Worm (Caenorhabditis elegans): ENCODE measurements around the gene dmd-4.

The dmd-4 gene

ce11 chrX:14853712-14854217 lies 7.9 kb downstream of the dmd-4 start, which contains the start of the genes C27C12.1 and C27C12.4 (continued):
- peak; percentile 8 for TF ChIP-seq zag-1 (tag; optimal IDR thresholded peaks at IDR 0.05)
- no peak for TF ChIP-seq sea-2 (GFP tag; optimal IDR thresholded peaks at IDR 0.05)

DNA sequence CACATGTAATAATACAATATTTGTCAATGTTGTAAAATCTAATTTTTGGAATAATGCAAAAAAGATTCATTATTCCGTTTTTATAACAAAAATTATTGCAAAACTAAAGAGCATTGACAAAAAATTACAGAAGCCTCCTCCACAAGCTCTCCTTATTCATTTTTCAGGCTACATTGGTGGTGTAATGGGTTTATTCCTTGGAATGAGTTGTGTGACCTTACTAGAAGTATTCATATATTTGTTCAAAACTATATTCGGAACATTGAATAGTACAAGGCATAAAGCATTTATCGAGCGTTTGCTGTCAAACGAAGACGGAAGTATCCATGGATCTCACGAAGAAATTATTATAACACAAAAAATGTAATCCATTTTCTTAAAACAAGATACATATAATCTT lies 9.7 kb downstream of the dmd-4 start:
- TF ChIP-seq eor-1 (tag; optimal IDR thresholded peaks at IDR 0.05) (no peak), jun-1 (tag; optimal IDR thresholded peaks at IDR 0.05) (no peak), egl-27 (tag; optimal IDR thresholded peaks at IDR 0.05) (no peak), pha-4 (tag; optimal IDR thresholded peaks at IDR 0.05) (no peak), sea-2 (GFP tag; optimal IDR thresholded peaks at IDR 0.05) (no peak), nhr-43 (tag; optimal IDR thresholded peaks at IDR 0.05; ENCODE audit: poor library complexity, severe bottlenecking) (no peak), skn-1 (tag; optimal IDR thresholded peaks at IDR 0.05) (no peak), nfya-1 (tag; optimal IDR thresholded peaks at IDR 0.05; ENCODE audit: insufficient read depth) (no peak), elt-1 (tag; optimal IDR thresholded peaks at IDR 0.05) (no peak), nhr-237 (tag; optimal IDR thresholded peaks at IDR 0.05) (no peak), unc-39 (tag; optimal IDR thresholded peaks at IDR 0.05) (no peak), fkh-10 (GFP tag; optimal IDR thresholded peaks at IDR 0.05) (no peak), nhr-28 (tag; optimal IDR thresholded peaks at IDR 0.05) (no peak), tbx-2 (tag; optimal IDR thresholded peaks at IDR 0.05) (no peak), nhr-11 (tag; optimal IDR thresholded peaks at IDR 0.05) (no peak), ceh-82 (tag; optimal IDR thresholded peaks at IDR 0.05) (no peak), daf-12 (tag; optimal IDR thresholded peaks at IDR 0.05) (no peak), lin-39 (tag; optimal IDR thresholded peaks at IDR 0.05) (no peak)

DNA sequence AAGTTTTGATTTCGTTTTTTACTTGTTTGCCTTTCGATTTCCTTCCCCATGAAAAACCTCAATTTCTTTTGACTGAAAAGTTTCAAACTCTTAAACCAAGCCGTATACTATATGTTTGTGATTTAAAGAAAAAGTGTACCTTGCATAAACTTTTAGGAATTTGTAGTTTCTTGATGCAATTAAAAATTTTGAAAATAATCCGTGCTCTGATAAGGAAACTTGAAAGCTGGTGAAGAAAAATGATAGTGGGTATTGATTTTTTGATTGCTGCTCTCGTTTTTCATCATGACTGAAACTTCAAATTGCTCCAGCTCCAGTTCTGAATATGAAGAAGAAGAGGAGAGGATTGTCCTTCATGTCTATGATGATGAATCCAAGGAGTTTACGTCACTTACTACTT lies 12.6 kb downstream of the dmd-4 start, which contains the start of gene acd-3:
Gene acd-3 (plus strand): TSS at position 222 of the 400 bp plus-strand sequence.
- no peak for TF ChIP-seq nhr-11 (tag; optimal IDR thresholded peaks at IDR 0.05)
- TF ChIP-seq sea-2 (GFP tag; optimal IDR thresholded peaks at IDR 0.05): no peak
- TF ChIP-seq mml-1 (tag; optimal IDR thresholded peaks at IDR 0.05): no peak
- TF ChIP-seq skn-1 (tag; optimal IDR thresholded peaks at IDR 0.05): no peak
- TF ChIP-seq elt-2 (tag; optimal IDR thresholded peaks at IDR 0.05): peak; percentile 58
- peak; percentile 43 for TF ChIP-seq pqm-1 (tag; optimal IDR thresholded peaks at IDR 0.05)
- no peak for TF ChIP-seq elt-1 (tag; optimal IDR thresholded peaks at IDR 0.05)
- TF ChIP-seq nhr-77 (tag; optimal IDR thresholded peaks at IDR 0.05): no peak
- TF ChIP-seq nhr-12 (tag; optimal IDR thresholded peaks at IDR 0.05): no peak
- TF ChIP-seq ceh-28 (tag; optimal IDR thresholded peaks at IDR 0.05): peak; percentile 35
- TF ChIP-seq nhr-76 (tag; optimal IDR thresholded peaks at IDR 0.05): no peak
- no peak for TF ChIP-seq unc-39 (tag; optimal IDR thresholded peaks at IDR 0.05)

ce11 chrX:14845637-14846036 lies 16.0 kb downstream of the dmd-4 start, which contains the start of gene egrh-1:
Gene egrh-1 (plus strand): TSS chrX:14845937.
- TF ChIP-seq ceh-82 (tag; optimal IDR thresholded peaks at IDR 0.05): no peak

DNA sequence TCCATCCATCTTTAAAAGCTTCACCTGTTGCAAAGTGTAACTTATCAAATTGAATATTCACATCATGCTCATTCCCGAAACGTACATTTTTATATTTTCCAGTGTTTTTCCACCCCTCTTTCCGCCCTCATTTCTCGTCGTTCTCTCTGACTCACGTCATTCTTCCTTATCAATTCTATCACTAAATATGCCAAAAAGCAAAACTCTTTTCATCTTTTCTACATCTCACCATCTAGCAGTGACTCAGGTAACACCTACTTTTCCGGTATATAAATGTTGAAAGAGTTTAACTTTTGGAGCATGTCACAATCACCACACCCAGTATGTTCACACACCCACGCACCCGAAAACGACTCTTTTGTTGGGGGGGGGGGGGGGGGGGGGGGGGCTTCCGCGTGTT lies 17.2 kb downstream of the dmd-4 start:
- TF ChIP-seq fkh-10 (GFP tag; optimal IDR thresholded peaks at IDR 0.05): no peak
- TF ChIP-seq lsy-12 (tag; optimal IDR thresholded peaks at IDR 0.05): no peak
- TF ChIP-seq pqm-1 (tag; optimal IDR thresholded peaks at IDR 0.05): peak; percentile 86
- no peak for TF ChIP-seq elt-1 (tag; optimal IDR thresholded peaks at IDR 0.05)
- no peak for TF ChIP-seq elt-3 (tag; optimal IDR thresholded peaks at IDR 0.05)
- TF ChIP-seq elt-2 (tag; optimal IDR thresholded peaks at IDR 0.05): peak; percentile 63

- peak; percentile 66 for TF ChIP-seq pha-4 (tag; optimal IDR thresholded peaks at IDR 0.05)
- TF ChIP-seq unc-62 (GFP tag; optimal IDR thresholded peaks at IDR 0.05): no peak
These were observed 18.7 kb downstream of the dmd-4 start for ce11 chrX:14842846-14843369.

DNA sequence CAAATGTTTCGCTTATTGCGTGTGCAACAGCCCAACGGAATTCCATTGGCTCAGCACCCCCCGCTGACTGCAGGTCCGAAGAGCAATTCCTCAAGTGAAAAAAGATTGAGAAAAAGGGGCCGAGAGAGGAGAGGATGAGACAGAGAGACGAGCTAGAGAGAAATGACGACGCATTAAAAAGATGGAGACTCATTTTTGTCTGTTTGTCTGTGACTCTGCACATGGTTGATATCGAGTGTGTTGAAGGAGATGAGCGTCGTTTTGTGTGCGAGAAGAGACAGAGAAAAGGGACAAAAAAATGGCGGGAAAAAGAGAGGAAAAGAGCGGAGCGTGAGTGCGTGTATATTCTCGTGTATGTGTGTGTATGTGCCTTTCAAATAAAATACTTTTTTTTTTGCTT lies 20.6 kb downstream of the dmd-4 start:
- TF ChIP-seq daf-12 (tag; optimal IDR thresholded peaks at IDR 0.05) (no peak), mml-1 (tag; optimal IDR thresholded peaks at IDR 0.05) (no peak), egl-5 (tag; optimal IDR thresholded peaks at IDR 0.05) (peak; percentile 95), nhr-43 (tag; optimal IDR thresholded peaks at IDR 0.05; ENCODE audit: poor library complexity, severe bottlenecking) (peak; percentile 41), fkh-10 (GFP tag; optimal IDR thresholded peaks at IDR 0.05) (peak; percentile 91), elt-3 (tag; optimal IDR thresholded peaks at IDR 0.05) (no peak), fos-1 (tag; optimal IDR thresholded peaks at IDR 0.05) (no peak), eor-1 (tag; optimal IDR thresholded peaks at IDR 0.05) (no peak), nhr-11 (tag; optimal IDR thresholded peaks at IDR 0.05) (peak; percentile 80), skn-1 (tag; optimal IDR thresholded peaks at IDR 0.05) (peak; percentile 88), R02D3.7 (tag; optimal IDR thresholded peaks at IDR 0.05) (peak; percentile 38), nhr-76 (tag; optimal IDR thresholded peaks at IDR 0.05) (no peak), nhr-12 (tag; optimal IDR thresholded peaks at IDR 0.05) (no peak), tbx-2 (tag; optimal IDR thresholded peaks at IDR 0.05) (peak; percentile 74), nhr-23 (tag; optimal IDR thresholded peaks at IDR 0.05) (peak; percentile 56), unc-62 (GFP tag; optimal IDR thresholded peaks at IDR 0.05) (peak; percentile 57), lin-15B (tag; optimal IDR thresholded peaks at IDR 0.05) (peak; percentile 73), ama-1 (optimal IDR thresholded peaks at IDR 0.05) (no peak), egl-27 (tag; optimal IDR thresholded peaks at IDR 0.05) (no peak), elt-2 (tag; optimal IDR thresholded peaks at IDR 0.05) (peak; percentile 71), mdl-1 (tag; optimal IDR thresholded peaks at IDR 0.05) (peak; percentile 58), unc-39 (tag; optimal IDR thresholded peaks at IDR 0.05) (peak; percentile 10), ceh-82 (tag; optimal IDR thresholded peaks at IDR 0.05) (peak; percentile 19), lsy-12 (tag; optimal IDR thresholded peaks at IDR 0.05) (peak; percentile 76), ceh-9 (tag; optimal IDR thresholded peaks at IDR 0.05) (no peak)
